Fruit fly (Drosophila melanogaster): ENCODE measurements around the gene Tspo.

Gene Tspo

DNA sequence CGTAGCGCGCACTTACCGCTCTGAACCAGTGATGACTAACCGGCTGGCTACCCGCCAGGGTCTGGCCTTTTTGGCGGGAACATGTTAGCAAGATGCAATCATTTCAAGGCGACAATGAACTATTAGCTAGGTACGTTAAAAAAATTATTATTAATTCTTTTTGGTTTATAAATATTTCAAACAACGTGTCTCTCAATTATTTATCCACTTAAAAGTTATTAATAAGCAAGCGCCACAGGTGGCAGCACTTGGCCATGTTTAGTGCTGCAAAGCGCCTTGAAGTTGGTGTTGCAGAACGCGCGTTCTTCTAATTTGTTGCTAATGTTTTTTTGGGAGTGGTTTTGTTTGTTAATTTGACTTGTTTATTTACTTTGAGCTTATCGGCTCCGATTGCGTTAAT is 14.8 kb downstream of the Tspo start, which contains the start of the genes Ipk2 and cold (continued):
- TF ChIP-seq CG7963 (GFP tag; IDR thresholded peaks at IDR 0.05; ENCODE audit: partially characterized antibody): no peak
- no peak for TF ChIP-seq hbn (GFP tag; IDR thresholded peaks at IDR 0.05; ENCODE audit: partially characterized antibody)
- peak; percentile 83 for TF ChIP-seq exex (tag; optimal IDR thresholded peaks at IDR 0.05)
- TF ChIP-seq CG4707 (GFP tag; optimal IDR thresholded peaks at IDR 0.05): peak; percentile 11
- TF ChIP-seq Mad (GFP tag; optimal IDR thresholded peaks at IDR 0.05): peak; percentile 82
- TF ChIP-seq Chrac-16 (GFP tag; optimal IDR thresholded peaks at IDR 0.05): peak; percentile 78
- TF ChIP-seq ranshi (GFP tag; IDR thresholded peaks at IDR 0.05): peak; percentile 68; the same call in 1 of the 2 replicates
- peak; percentile 14; the same call in 1 of the 2 replicates for TF ChIP-seq CG17612 (GFP tag; IDR thresholded peaks at IDR 0.05)
- TF ChIP-seq CG18619 (GFP tag; optimal IDR thresholded peaks at IDR 0.05): peak; percentile 85
- TF ChIP-seq Mes4 (GFP tag; optimal IDR thresholded peaks at IDR 0.05): peak; percentile 48
- peak; percentile 83 for TF ChIP-seq dysf (GFP tag; IDR thresholded peaks at IDR 0.05)
- peak; percentile 78 for TF ChIP-seq bab2 (GFP tag; optimal IDR thresholded peaks at IDR 0.05)
- peak; percentile 68 for TF ChIP-seq CG12942 (GFP tag; optimal IDR thresholded peaks at IDR 0.05)
- TF ChIP-seq gfzf (GFP tag; optimal IDR thresholded peaks at IDR 0.05): peak; percentile 20
- TF ChIP-seq mam (GFP tag; optimal IDR thresholded peaks at IDR 0.05): peak; percentile 89
- TF ChIP-seq lilli (GFP tag; optimal IDR thresholded peaks at IDR 0.05): peak; percentile 93
- peak; percentile 58 for TF ChIP-seq Dek (tag; optimal IDR thresholded peaks at IDR 0.05)
- TF ChIP-seq phol (tag; optimal IDR thresholded peaks at IDR 0.05): peak; percentile 88
- TF ChIP-seq Lhr (GFP tag; optimal IDR thresholded peaks at IDR 0.05): peak; percentile 57
- peak; percentile 84 for TF ChIP-seq ems (GFP tag; optimal IDR thresholded peaks at IDR 0.05)
- no peak for TF ChIP-seq Lpt (GFP tag; optimal IDR thresholded peaks at IDR 0.05)
- peak; percentile 85 for TF ChIP-seq CG10209 (GFP tag; optimal IDR thresholded peaks at IDR 0.05)
- TF ChIP-seq CG34376 (GFP tag; optimal IDR thresholded peaks at IDR 0.05): peak; percentile 84
- TF ChIP-seq dm (GFP tag; optimal IDR thresholded peaks at IDR 0.05): peak; percentile 61
- no peak for TF ChIP-seq wek (GFP tag; optimal IDR thresholded peaks at IDR 0.05)
- TF ChIP-seq CG12155 (GFP tag; optimal IDR thresholded peaks at IDR 0.05): peak; percentile 86
- TF ChIP-seq dan (GFP tag; IDR thresholded peaks at IDR 0.05): no peak
- TF ChIP-seq her (GFP tag; optimal IDR thresholded peaks at IDR 0.05): peak; percentile 36
- no peak for TF ChIP-seq oc (tag; optimal IDR thresholded peaks at IDR 0.05)
- TF ChIP-seq crp (GFP tag; optimal IDR thresholded peaks at IDR 0.05): peak in 1 of 2 experiments; percentile 54
- TF ChIP-seq Gug (GFP tag; IDR thresholded peaks at IDR 0.05): peak; percentile 70
- TF ChIP-seq CG3726 (GFP tag; IDR thresholded peaks at IDR 0.05): peak; percentile 33; the same call in 1 of the 3 replicates
- no peak for TF ChIP-seq Dip2 (GFP tag; IDR thresholded peaks at IDR 0.05)
- TF ChIP-seq pita (GFP tag; optimal IDR thresholded peaks at IDR 0.05): no peak

DNA sequence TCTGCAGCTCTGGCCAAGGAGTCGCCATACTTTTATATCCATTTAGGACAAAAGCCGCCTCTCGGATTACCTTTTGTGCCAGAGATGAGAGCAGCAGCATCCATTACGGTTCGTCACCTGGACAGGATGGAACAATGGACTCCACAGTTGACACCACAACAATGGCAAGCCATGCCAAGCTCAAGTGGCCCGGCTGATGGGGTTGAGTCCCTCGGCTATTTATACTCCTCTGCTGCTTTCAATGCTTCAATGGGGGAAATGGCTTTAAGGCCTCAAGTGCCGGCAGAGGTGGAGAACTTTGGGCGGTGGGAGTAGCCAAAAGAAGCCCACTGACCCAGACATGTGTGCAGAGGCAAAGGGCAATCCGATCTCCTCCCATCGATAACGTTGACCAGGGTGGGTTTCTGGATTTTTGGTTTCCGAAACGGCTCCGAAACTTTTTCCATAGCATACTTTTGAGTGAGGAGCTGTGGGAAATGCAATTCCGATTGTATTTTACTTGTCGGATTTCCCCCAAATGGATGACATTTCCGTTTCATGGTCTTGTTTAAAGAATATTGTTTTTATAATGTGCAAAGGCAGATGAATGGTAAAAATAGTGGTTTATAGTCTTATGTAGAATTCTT is 17.3 kb downstream of the Tspo start, which contains the start of gene Ptth:
Gene Ptth, minus strand, starts transcription at position 338 of the 626 bp plus-strand sequence.
- TF ChIP-seq sens (GFP tag) (peak; percentile 33), ci (GFP tag; IDR thresholded peaks at IDR 0.05) (0 out of 3 replicates have a peak, but pooled peaks have one; percentile 31), Nf-YB (GFP tag; optimal IDR thresholded peaks at IDR 0.05) (no peak), CTCF (GFP tag; optimal IDR thresholded peaks at IDR 0.05) (peak; percentile 70), Deaf1 (tag; optimal IDR thresholded peaks at IDR 0.05) (no peak), pita (GFP tag; optimal IDR thresholded peaks at IDR 0.05) (peak; percentile 39), Ets65A (GFP tag) (peak; percentile 93), CG17912 (GFP tag; optimal IDR thresholded peaks at IDR 0.05) (no peak)
